Worm (Caenorhabditis elegans): ENCODE measurements around the gene C44C10.11.

ce11 chrX:11711437-11712080 is 1.4 kb upstream of the C44C10.11 start:
- TF ChIP-seq ceh-19 (GFP tag; optimal IDR thresholded peaks at IDR 0.05) (no peak), K02D7.2 (tag; optimal IDR thresholded peaks at IDR 0.05) (no peak), sdc-2 (tag; optimal IDR thresholded peaks at IDR 0.05) (no peak), hlh-8 (tag; optimal IDR thresholded peaks at IDR 0.05) (no peak), unc-86 (tag; optimal IDR thresholded peaks at IDR 0.05) (no peak), lim-6 (tag; optimal IDR thresholded peaks at IDR 0.05) (no peak)
